Worm (Caenorhabditis elegans): Measurements from ENCODE around the gene ZK938.11.

ce11 chrII:9861394-9861793 lies 21.2 kb upstream of the ZK938.11 start, which contains the start of gene chil-3:
- TF ChIP-seq elt-3 (tag; optimal IDR thresholded peaks at IDR 0.05) (no peak), lsy-2 (tag; optimal IDR thresholded peaks at IDR 0.05) (no peak), unc-62 (GFP tag; optimal IDR thresholded peaks at IDR 0.05) (no peak), bed-3 (GFP tag; optimal IDR thresholded peaks at IDR 0.05) (no peak), mab-5 (tag; optimal IDR thresholded peaks at IDR 0.05) (no peak), mep-1 (tag; optimal IDR thresholded peaks at IDR 0.05) (no peak), ztf-11 (tag; optimal IDR thresholded peaks at IDR 0.05) (no peak), nhr-28 (tag; optimal IDR thresholded peaks at IDR 0.05) (no peak), ceh-39 (tag; optimal IDR thresholded peaks at IDR 0.05) (no peak), pha-4 (tag; optimal IDR thresholded peaks at IDR 0.05) (no peak), unc-39 (tag; optimal IDR thresholded peaks at IDR 0.05) (no peak), ces-1 (GFP tag; optimal IDR thresholded peaks at IDR 0.05) (no peak), blmp-1 (tag; optimal IDR thresholded peaks at IDR 0.05) (no peak), sem-2 (GFP tag; optimal IDR thresholded peaks at IDR 0.05) (no peak)

All from whole organism, mixed stage, embryonic.